Fruit fly (Drosophila melanogaster) Kc167 (cell line): Measurements from ENCODE around the gene Ncc69.

Source experiments
- Myc ChIP-seq: fragments of >200 bp; optimal IDR thresholded peaks from 2 replicates; lab custom pipeline; 2017; ENCODE audit warnings: missing external identifiers
- h ChIP-seq: fragments of >200 bp; optimal IDR thresholded peaks from 3 replicates; lab custom pipeline; 2018; ENCODE audit warnings: missing external identifiers
- insv ChIP-seq: fragments of >200 bp; optimal IDR thresholded peaks from 3 replicates; lab custom pipeline; 2018; ENCODE audit warnings: missing external identifiers
- psq ChIP-seq: fragments of >200 bp; optimal IDR thresholded peaks from 2 replicates; lab custom pipeline; 2017; ENCODE audit warnings: missing external identifiers
- ttk ChIP-seq: sonication (Bioruptor generic); optimal IDR thresholded peaks from 2 replicates; lab custom pipeline; 2017; ENCODE audit warnings: missing external identifiers

DNA sequence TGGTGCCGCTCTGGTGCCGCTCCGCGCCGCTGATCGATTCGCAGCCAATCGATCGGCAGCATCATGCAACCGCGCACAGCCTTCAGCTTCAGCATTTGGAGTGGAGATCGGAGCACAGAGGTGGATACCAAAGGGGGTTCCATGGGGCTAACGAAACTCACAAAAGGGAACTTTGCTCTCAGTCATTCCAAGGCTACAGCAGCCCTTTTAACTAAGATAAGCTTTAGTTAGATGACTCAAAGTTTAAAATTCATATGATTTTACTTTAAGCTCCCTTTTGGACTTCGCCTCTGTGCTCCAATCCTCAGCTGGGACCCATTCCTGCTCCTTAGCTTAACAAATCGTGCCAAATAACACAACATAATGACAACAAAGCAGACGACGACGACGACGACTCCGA is 29.2 kb upstream of the Ncc69 start:
- TF ChIP-seq psq (no peak), Myc (lab: Kevin White, UChicago) (no peak), ttk (lab: Kevin White, UChicago) (no peak), insv (lab: Kevin White, UChicago) (no peak), h (lab: Kevin White, UChicago) (no peak)
